Fruit fly (Drosophila melanogaster) whole organism, prepupa: ENCODE data around the gene Acp98AB.

Source experiments
- CG16779 ChIP-seq: fragments of 200-800 bp; sonication (Bioruptor generic); optimal IDR thresholded peaks from 3 replicates; lab custom pipeline; 2017; ENCODE audit warnings: missing biosample characterization, mild to moderate bottlenecking, missing genetic modification characterization
- CG3032 ChIP-seq: fragments of 200-800 bp; optimal IDR thresholded peaks from 2 replicates; lab custom pipeline; 2019; ENCODE audit warnings: missing biosample characterization, mild to moderate bottlenecking, missing genetic modification characterization, moderate library complexity
- CG32006 ChIP-seq: fragments of 200-800 bp; sonication (Bioruptor generic); optimal IDR thresholded peaks from 3 replicates; lab custom pipeline; 2017; ENCODE audit warnings: missing biosample characterization, mild to moderate bottlenecking, missing genetic modification characterization
- CG6163 ChIP-seq: fragments of 200-800 bp; sonication (Bioruptor generic); IDR thresholded peaks from 3 replicates; pipeline ENCODE4 v1.3.6; 2022; ENCODE audit warnings: missing biosample characterization, missing genetic modification characterization
- Ets21C ChIP-seq: fragments of 200-800 bp; sonication (Bioruptor generic); optimal IDR thresholded peaks from 3 replicates; lab custom pipeline; 2016; ENCODE audit warnings: missing biosample characterization, missing genetic modification characterization
- Lpt ChIP-seq: fragments of 200-800 bp; sonication (Bioruptor generic); optimal IDR thresholded peaks from 3 replicates; lab custom pipeline; 2016; ENCODE audit warnings: missing biosample characterization, missing genetic modification characterization
- Met ChIP-seq: fragments of 200-800 bp; sonication (Bioruptor generic); optimal IDR thresholded peaks from 3 replicates; lab custom pipeline; 2016; ENCODE audit warnings: missing biosample characterization, missing genetic modification characterization
- Smox ChIP-seq: fragments of 200-800 bp; sonication (Bioruptor generic); optimal IDR thresholded peaks from 3 replicates; lab custom pipeline; 2016; ENCODE audit warnings: missing biosample characterization, missing genetic modification characterization
- Sox102F ChIP-seq: fragments of 200-800 bp; sonication (Bioruptor generic); optimal IDR thresholded peaks from 2 replicates; lab custom pipeline; 2016; ENCODE audit warnings: missing biosample characterization, mild to moderate bottlenecking, missing genetic modification characterization
- Sox15 ChIP-seq: fragments of 200-800 bp; sonication (Bioruptor generic); optimal IDR thresholded peaks from 3 replicates; lab custom pipeline; 2016; ENCODE audit warnings: missing biosample characterization, missing genetic modification characterization
- ss ChIP-seq, 2 experiments: fragments of 200-800 bp; sonication (Bioruptor generic); optimal IDR thresholded peaks; 2 replicates in 1 of 2; 3 replicates in 1 of 2; lab custom pipeline; 2017 to 2018; ENCODE audit warnings: mild to moderate bottlenecking in 2 of 2, missing biosample characterization in 2 of 2, missing genetic modification characterization in 2 of 2, moderate library complexity in 1 of 2
- vri ChIP-seq: fragments of 200-800 bp; sonication (Bioruptor generic); optimal IDR thresholded peaks from 3 replicates; lab custom pipeline; 2016; ENCODE audit warnings: missing biosample characterization, mild to moderate bottlenecking, missing genetic modification characterization

DNA sequence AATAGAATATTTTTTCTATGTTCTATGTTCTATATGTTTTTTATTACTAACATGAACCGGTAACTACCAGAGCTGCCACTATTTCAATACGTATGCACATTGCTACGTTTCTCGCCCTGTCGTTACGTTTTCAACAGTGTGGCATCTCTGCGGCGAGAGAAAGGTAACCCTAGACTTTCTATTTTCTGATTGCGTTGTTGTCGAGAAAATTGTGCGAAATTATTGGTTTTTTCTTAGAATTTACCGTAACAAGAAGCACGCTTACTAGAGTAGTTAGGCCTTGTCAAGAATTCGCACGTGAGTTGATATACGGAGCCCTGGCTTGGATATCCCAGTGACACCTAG is 5.5 kb downstream of the Acp98AB start, which contains the start of gene btz:
- TF ChIP-seq ss (GFP tag; optimal IDR thresholded peaks at IDR 0.05; lab: Kevin White, UChicago) = no peak
- no peak for TF ChIP-seq Lpt (GFP tag; lab: Kevin White, UChicago)
- TF ChIP-seq Ets21C (GFP tag; lab: Kevin White, UChicago) = no peak
- no peak for TF ChIP-seq Sox15 (GFP tag; lab: Kevin White, UChicago)
- TF ChIP-seq Met (GFP tag; lab: Kevin White, UChicago) = no peak
- TF ChIP-seq CG6163 = no peak
- no peak for TF ChIP-seq CG16779 (tag; lab: Kevin White, UChicago)
- no peak for TF ChIP-seq CG32006
- no peak for TF ChIP-seq CG3032
- TF ChIP-seq vri (GFP tag; lab: Kevin White, UChicago) = no peak
- no peak for TF ChIP-seq Sox102F (GFP tag; lab: Kevin White, UChicago)
- no peak for TF ChIP-seq Smox
